Worm (Caenorhabditis elegans): ENCODE results near the gene D2007.1.

DNA sequence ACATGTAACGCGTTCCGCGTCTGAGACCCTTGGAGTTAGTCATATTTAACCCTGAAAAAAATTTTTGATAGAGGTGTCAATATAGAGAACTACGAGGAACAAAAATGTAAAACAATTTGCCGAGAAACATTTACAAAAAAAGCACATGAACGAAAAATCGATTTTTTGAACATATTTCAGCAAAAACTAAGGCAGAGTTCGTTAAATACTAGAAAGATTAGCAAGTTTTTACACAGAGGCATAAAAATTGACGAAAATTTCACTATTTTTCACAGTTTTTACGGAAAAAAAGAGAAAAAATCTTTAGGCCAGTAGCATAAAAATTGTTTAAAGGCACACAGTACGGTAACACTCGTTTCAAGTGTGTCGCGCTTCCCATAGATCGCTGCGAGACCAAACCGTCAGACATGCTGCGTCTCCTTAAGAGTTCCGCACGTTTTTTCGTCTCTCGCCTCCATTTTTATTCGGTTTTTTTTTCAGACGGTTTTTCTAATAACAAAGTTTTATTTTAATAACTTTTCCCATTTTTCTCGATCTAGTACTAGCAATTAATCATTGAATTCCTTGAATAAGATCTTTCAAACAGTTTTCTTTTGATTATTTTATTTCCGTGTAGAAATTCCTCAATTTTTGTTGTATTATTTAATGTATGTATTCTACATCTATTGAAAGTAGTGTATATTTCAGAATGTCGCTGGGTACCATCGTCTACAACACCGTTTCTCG is 24.9 kb upstream of the D2007.1 start, which contains the start of the genes rpl-21 and C14B9.10:
- TF ChIP-seq him-1 (tag; optimal IDR thresholded peaks at IDR 0.05), result peak; percentile 47
- no peak for TF ChIP-seq dao-5 (tag; optimal IDR thresholded peaks at IDR 0.05)

Measured in whole organism, L4/young adult.